Fruit fly (Drosophila melanogaster) whole organism, embryonic: ENCODE measurements around the gene CG4629.

Source experiments
- Bdp1 ChIP-seq: fragments of 200-800 bp; sonication (Bioruptor generic); optimal IDR thresholded peaks from 3 replicates; lab custom pipeline; 2016; ENCODE audit warnings: missing biosample characterization, missing genetic modification characterization
- CG10565 ChIP-seq: fragments of 200-800 bp; sonication (Bioruptor generic); optimal IDR thresholded peaks from 3 replicates; lab custom pipeline; 2016; ENCODE audit warnings: missing biosample characterization, mild to moderate bottlenecking, missing genetic modification characterization
- CG10654 ChIP-seq: fragments of 200-800 bp; sonication (Bioruptor generic); optimal IDR thresholded peaks from 2 replicates; lab custom pipeline; 2016; ENCODE audit warnings: missing biosample characterization, missing genetic modification characterization
- CG11398 ChIP-seq: fragments of 200-800 bp; sonication (Bioruptor generic); optimal IDR thresholded peaks from 2 replicates; lab custom pipeline; 2016; ENCODE audit warnings: missing biosample characterization, missing genetic modification characterization
- CG12071 ChIP-seq: fragments of 200-800 bp; sonication (Bioruptor generic); optimal IDR thresholded peaks from 3 replicates; lab custom pipeline; 2018; ENCODE audit warnings: missing biosample characterization, mild to moderate bottlenecking, missing genetic modification characterization
- CG12391 ChIP-seq: fragments of 200-800 bp; sonication (Bioruptor generic); optimal IDR thresholded peaks from 3 replicates; lab custom pipeline; 2018; ENCODE audit warnings: missing biosample characterization, mild to moderate bottlenecking, missing genetic modification characterization, moderate library complexity
- CG12769 ChIP-seq: fragments of 200-800 bp; sonication (Bioruptor generic); optimal IDR thresholded peaks from 2 replicates; lab custom pipeline; 2019; ENCODE audit warnings: missing biosample characterization, mild to moderate bottlenecking, missing genetic modification characterization, moderate library complexity
- CG14014 ChIP-seq: fragments of 200-800 bp; sonication (Bioruptor generic); IDR thresholded peaks from 2 replicates; pipeline ENCODE4 v1.3.6; 2022; ENCODE audit warnings: missing biosample characterization, missing genetic modification characterization
- CG15479 ChIP-seq: fragments of 200-800 bp; sonication (Bioruptor generic); optimal IDR thresholded peaks from 3 replicates; lab custom pipeline; 2019; ENCODE audit warnings: missing biosample characterization, mild to moderate bottlenecking, missing genetic modification characterization, moderate library complexity
- CG17612 ChIP-seq: fragments of 200-800 bp; sonication (Bioruptor generic); IDR thresholded peaks from 2 replicates; pipeline ENCODE4 v1.3.6; 2022; ENCODE audit warnings: missing biosample characterization, missing genetic modification characterization
- CG1792 ChIP-seq: fragments of 200-800 bp; sonication (Bioruptor generic); optimal IDR thresholded peaks from 2 replicates; lab custom pipeline; 2016; ENCODE audit warnings: missing biosample characterization, missing genetic modification characterization
- CG2116 ChIP-seq: fragments of 200-800 bp; sonication (Bioruptor generic); optimal IDR thresholded peaks from 3 replicates; lab custom pipeline; 2018; ENCODE audit warnings: missing biosample characterization, mild to moderate bottlenecking, missing genetic modification characterization
- CG30020 ChIP-seq: fragments of 200-800 bp; optimal IDR thresholded peaks from 2 replicates; lab custom pipeline; 2019; ENCODE audit warnings: missing biosample characterization, mild to moderate bottlenecking, missing genetic modification characterization, moderate library complexity
- CG30403 ChIP-seq: fragments of 200-800 bp; sonication (Bioruptor generic); optimal IDR thresholded peaks from 3 replicates; lab custom pipeline; 2016; ENCODE audit warnings: missing biosample characterization, missing genetic modification characterization
- CG3065 ChIP-seq: fragments of 200-800 bp; sonication (Bioruptor generic); optimal IDR thresholded peaks from 2 replicates; lab custom pipeline; 2016; ENCODE audit warnings: missing biosample characterization, missing genetic modification characterization
- CG31224 ChIP-seq: fragments of 200-800 bp; sonication (Bioruptor generic); IDR thresholded peaks from 2 replicates; pipeline ENCODE4 v1.3.6; 2022; ENCODE audit warnings: missing biosample characterization, missing genetic modification characterization
- CG3847 ChIP-seq: fragments of 200-800 bp; sonication (Bioruptor generic); IDR thresholded peaks from 2 replicates; pipeline ENCODE4 v1.3.6; 2022; ENCODE audit warnings: missing biosample characterization, missing genetic modification characterization
- CG4328 ChIP-seq: fragments of 200-800 bp; sonication (Bioruptor generic); optimal IDR thresholded peaks from 3 replicates; lab custom pipeline; 2017; ENCODE audit warnings: missing biosample characterization, missing genetic modification reagents, missing genetic modification characterization
- CG4854 ChIP-seq: fragments of 200-800 bp; sonication (Bioruptor generic); optimal IDR thresholded peaks from 2 replicates; lab custom pipeline; 2016; ENCODE audit warnings: missing biosample characterization, missing genetic modification characterization, inconsistent platforms
- CTCF ChIP-seq: fragments of 200-800 bp; sonication (Bioruptor generic); optimal IDR thresholded peaks from 2 replicates; lab custom pipeline; 2017; ENCODE audit warnings: missing biosample characterization, mild to moderate bottlenecking, missing genetic modification characterization, moderate library complexity
- D ChIP-seq, 2 experiments: fragments of 200-800 bp in 1 of 2; fragments of >200 bp in 1 of 2; sonication (Bioruptor generic) in 1 of 2; optimal IDR thresholded peaks; 2 replicates in 1 of 2; 3 replicates in 1 of 2; lab custom pipeline; 2017; ENCODE audit warnings: mild to moderate bottlenecking in 1 of 2, missing biosample characterization in 1 of 2, missing genetic modification characterization in 1 of 2, missing genetic modification reagents in 1 of 2
- Dbx ChIP-seq: fragments of 200-800 bp; sonication (Bioruptor generic); IDR thresholded peaks from 3 replicates; pipeline ENCODE4 v1.3.6; 2022; ENCODE audit warnings: missing biosample characterization, missing genetic modification characterization
- E2f1 ChIP-seq: fragments of 200-800 bp; sonication (Bioruptor generic); IDR thresholded peaks from 2 replicates; pipeline ENCODE4 v1.3.6; 2022; ENCODE audit warnings: missing biosample characterization, missing genetic modification characterization
- Lpt ChIP-seq: fragments of >200 bp; optimal IDR thresholded peaks from 2 replicates; lab custom pipeline; 2018; ENCODE audit warnings: missing biosample characterization, missing genetic modification characterization
- Meics ChIP-seq: fragments of 200-800 bp; sonication (Bioruptor generic); optimal IDR thresholded peaks from 2 replicates; lab custom pipeline; 2017; ENCODE audit warnings: missing biosample characterization, mild to moderate bottlenecking, missing genetic modification characterization
- Oli ChIP-seq: fragments of 200-800 bp; sonication (Bioruptor generic); optimal IDR thresholded peaks from 2 replicates; lab custom pipeline; 2018; ENCODE audit warnings: missing biosample characterization, mild to moderate bottlenecking, missing genetic modification characterization, moderate library complexity
- Ptx1 ChIP-seq: fragments of 200-800 bp; sonication (Bioruptor generic); IDR thresholded peaks from 2 replicates; pipeline ENCODE4 v1.3.6; 2022; ENCODE audit warnings: missing biosample characterization, missing genetic modification characterization
- Ravus ChIP-seq: fragments of 200-800 bp; sonication (Bioruptor generic); IDR thresholded peaks from 2 replicates; pipeline ENCODE4 v1.3.6; 2022; ENCODE audit warnings: missing biosample characterization, missing genetic modification characterization
- cg ChIP-seq: fragments of 200-800 bp; sonication (Bioruptor generic); optimal IDR thresholded peaks from 3 replicates; lab custom pipeline; 2019; ENCODE audit warnings: missing biosample characterization, mild to moderate bottlenecking, missing genetic modification characterization, moderate library complexity
- crol ChIP-seq: fragments of 200-800 bp; sonication (Bioruptor generic); IDR thresholded peaks from 2 replicates; pipeline ENCODE4 v1.3.6; 2022; ENCODE audit warnings: missing biosample characterization, missing genetic modification characterization
- dmrt11E ChIP-seq: fragments of 200-800 bp; sonication (Bioruptor generic); optimal IDR thresholded peaks from 3 replicates; lab custom pipeline; 2018; ENCODE audit warnings: missing biosample characterization, mild to moderate bottlenecking, missing genetic modification characterization, moderate library complexity
- eve ChIP-seq, 2 experiments: fragments of >200 bp; optimal IDR thresholded peaks; 2 replicates each; lab custom pipeline; 2017; ENCODE audit warnings: missing biosample characterization in 2 of 2, missing genetic modification characterization in 2 of 2
- ewg ChIP-seq: fragments of 200-800 bp; sonication (Bioruptor generic); optimal IDR thresholded peaks from 3 replicates; lab custom pipeline; 2017; ENCODE audit warnings: mild to moderate bottlenecking, missing biosample characterization, missing genetic modification reagents, missing genetic modification characterization
- gem ChIP-seq: fragments of 200-800 bp; sonication (Bioruptor generic); optimal IDR thresholded peaks from 2 replicates; lab custom pipeline; 2019; ENCODE audit warnings: missing biosample characterization, mild to moderate bottlenecking, missing genetic modification characterization, moderate library complexity
- h ChIP-seq: fragments of >200 bp; optimal IDR thresholded peaks from 2 replicates; lab custom pipeline; 2017
- ind ChIP-seq: fragments of 200-800 bp; sonication (Bioruptor generic); optimal IDR thresholded peaks from 3 replicates; lab custom pipeline; 2016; ENCODE audit warnings: missing biosample characterization, missing genetic modification characterization
- inv ChIP-seq: fragments of 200-800 bp; sonication (Bioruptor generic); IDR thresholded peaks from 2 replicates; pipeline ENCODE4 v1.3.6; 2022; ENCODE audit warnings: missing biosample characterization, missing genetic modification characterization; ENCODE audit not compliant: partially characterized antibody
- lov ChIP-seq, 2 experiments: fragments of 200-800 bp in 1 of 2; fragments of >200 bp in 1 of 2; sonication (Bioruptor generic) in 1 of 2; IDR thresholded peaks in 1 of 2; optimal IDR thresholded peaks in 1 of 2; 2 replicates in 1 of 2; 3 replicates in 1 of 2; pipeline versions ENCODE4 v1.3.6 to Lab custom; 2017 to 2022; ENCODE audit warnings: missing biosample characterization in 1 of 2, missing genetic modification characterization in 1 of 2
- luna ChIP-seq: fragments of 200-800 bp; sonication (Bioruptor generic); optimal IDR thresholded peaks from 2 replicates; lab custom pipeline; 2016; ENCODE audit warnings: missing biosample characterization, missing genetic modification characterization
- otp ChIP-seq: fragments of 200-800 bp; sonication (Bioruptor generic); IDR thresholded peaks from 3 replicates; pipeline ENCODE4, ENCODE4 v1.3.6; 2022; ENCODE audit warnings: missing biosample characterization, missing genetic modification characterization
- sc ChIP-seq, 3 experiments: fragments of >200 bp in 2 of 3; fragments of 200-800 bp in 1 of 3; sonication (Bioruptor generic) in 1 of 3; optimal IDR thresholded peaks; 2 replicates in 2 of 3; 3 replicates in 1 of 3; lab custom pipeline; 2017; ENCODE audit warnings: mild to moderate bottlenecking in 1 of 3, missing biosample characterization in 1 of 3, missing genetic modification characterization in 1 of 3, missing genetic modification reagents in 1 of 3
- schlank ChIP-seq: fragments of 200-800 bp; sonication (Bioruptor generic); optimal IDR thresholded peaks from 2 replicates; lab custom pipeline; 2018; ENCODE audit warnings: missing biosample characterization, mild to moderate bottlenecking, missing genetic modification characterization
- sima ChIP-seq: fragments of 200-800 bp; sonication (Bioruptor generic); optimal IDR thresholded peaks from 2 replicates; lab custom pipeline; 2016; ENCODE audit warnings: missing biosample characterization, missing genetic modification characterization
- so ChIP-seq: fragments of 200-800 bp; sonication (Bioruptor generic); IDR thresholded peaks from 3 replicates; pipeline ENCODE4 v1.3.6; 2022; ENCODE audit warnings: missing biosample characterization, missing genetic modification characterization
- sr ChIP-seq: fragments of 200-800 bp; sonication (Bioruptor generic); IDR thresholded peaks from 3 replicates; pipeline ENCODE4 v1.3.6; 2022; ENCODE audit warnings: missing biosample characterization, missing genetic modification characterization
- toy ChIP-seq: fragments of 200-800 bp; sonication (Bioruptor generic); IDR thresholded peaks from 2 replicates; pipeline ENCODE4 v1.3.6; 2022; ENCODE audit warnings: missing biosample characterization, missing genetic modification characterization
- wor ChIP-seq: fragments of 200-800 bp; sonication (Bioruptor generic); IDR thresholded peaks from 2 replicates; pipeline ENCODE4 v1.3.6; 2022; ENCODE audit warnings: missing biosample characterization, missing genetic modification characterization
- yki ChIP-seq: fragments of >200 bp; optimal IDR thresholded peaks from 3 replicates; lab custom pipeline; 2018
- zfh2 ChIP-seq: fragments of 200-800 bp; sonication (Bioruptor generic); optimal IDR thresholded peaks from 2 replicates; lab custom pipeline; 2016; ENCODE audit warnings: missing biosample characterization, missing genetic modification characterization

The CG4629 gene

DNA sequence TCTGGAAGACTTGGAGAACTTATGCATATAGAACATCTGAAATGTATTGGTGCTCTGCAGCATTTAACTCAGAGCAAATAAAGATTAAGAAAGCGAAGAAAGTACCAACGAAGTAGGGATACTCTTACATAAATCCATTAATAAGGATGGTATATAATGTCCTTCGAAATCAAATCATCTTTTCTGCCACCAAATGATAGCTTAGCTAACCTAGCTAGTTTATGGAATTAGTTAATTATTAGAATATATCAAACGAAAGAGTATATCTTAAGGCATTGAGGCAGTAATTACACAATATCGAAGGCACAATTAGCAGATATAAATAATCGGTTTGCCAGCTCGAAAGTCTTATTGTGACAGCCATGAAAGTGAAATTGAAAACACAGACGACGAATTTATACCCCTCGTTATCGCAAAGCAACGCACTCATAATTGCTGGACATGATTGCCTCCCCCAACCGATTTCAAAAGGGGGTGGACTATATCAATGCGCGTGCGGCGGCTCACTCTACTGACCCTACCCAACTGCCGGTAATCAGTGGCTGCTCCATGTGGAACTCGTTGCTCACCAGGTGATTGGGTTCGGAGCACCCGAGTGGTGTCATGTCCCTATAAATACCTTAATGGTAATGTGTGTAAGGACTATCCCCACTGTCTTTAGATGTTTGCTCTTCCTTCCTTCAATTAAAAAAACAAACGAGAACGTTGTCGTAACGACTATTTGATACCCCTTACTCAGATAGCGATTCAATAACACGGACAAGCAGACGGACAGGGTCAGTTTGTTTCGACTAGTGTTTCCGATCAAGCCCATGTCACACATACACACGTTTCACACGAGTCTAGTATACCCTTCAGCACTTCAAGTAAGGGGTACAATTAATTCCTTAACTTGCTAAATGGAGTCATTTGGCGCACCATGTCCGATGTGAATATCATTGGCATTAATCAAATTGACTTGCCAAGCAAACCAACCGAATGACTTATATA, 42.4 kb upstream of the CG4629 start (continued):
- peak; percentile 16 for TF ChIP-seq schlank
- TF ChIP-seq cg (GFP tag; lab: Kevin White, UChicago), result no peak
- TF ChIP-seq CG30403 (GFP tag; lab: Kevin White, UChicago), result peak; percentile 55
- TF ChIP-seq Meics, result peak; percentile 55
- TF ChIP-seq luna (GFP tag; lab: Kevin White, UChicago), result no peak
- no peak for TF ChIP-seq CG17612 (GFP tag; lab: Robert Waterston, UW)
- TF ChIP-seq h (lab: Kevin White, UChicago), result no peak
- no peak for TF ChIP-seq CG2116 (GFP tag; lab: Kevin White, UChicago)
- 0 out of 2 replicates have a peak, but pooled peaks have one; percentile 23 for TF ChIP-seq CG31224
- no peak for TF ChIP-seq sc (optimal IDR thresholded peaks at IDR 0.05; lab: Kevin White, UChicago)
- peak; percentile 17 for TF ChIP-seq sc (GFP tag; optimal IDR thresholded peaks at IDR 0.05; lab: Kevin White, UChicago)
- no peak for TF ChIP-seq sr (GFP tag; lab: Robert Waterston, UW)
- TF ChIP-seq CG11398 (GFP tag; lab: Kevin White, UChicago), result no peak
- peak; percentile 32 for TF ChIP-seq zfh2 (GFP tag; lab: Kevin White, UChicago)
- TF ChIP-seq toy, result no peak
- TF ChIP-seq CG10565 (GFP tag; lab: Kevin White, UChicago), result no peak
- TF ChIP-seq Dbx (GFP tag; lab: Robert Waterston, UW), result no peak
- peak; percentile 35 for TF ChIP-seq ewg (GFP tag; lab: Kevin White, UChicago)
- TF ChIP-seq Lpt (GFP tag; lab: Kevin White, UChicago), result no peak
- TF ChIP-seq wor, result no peak
- TF ChIP-seq CG3065, result no peak
- no peak for TF ChIP-seq Bdp1 (GFP tag; lab: Kevin White, UChicago)
- no peak for TF ChIP-seq yki
- no peak for TF ChIP-seq D (optimal IDR thresholded peaks at IDR 0.05; lab: Kevin White, UChicago)
- TF ChIP-seq D (GFP tag; optimal IDR thresholded peaks at IDR 0.05; lab: Kevin White, UChicago), result peak; percentile 54
- no peak for TF ChIP-seq lov (optimal IDR thresholded peaks at IDR 0.05; lab: Kevin White, UChicago)
- TF ChIP-seq lov (GFP tag; IDR thresholded peaks at IDR 0.05; lab: Robert Waterston, UW), result no peak
- no peak for TF ChIP-seq eve (GFP tag; optimal IDR thresholded peaks at IDR 0.05; lab: Kevin White, UChicago)
- no peak for TF ChIP-seq CG10654 (GFP tag; lab: Kevin White, UChicago)
- TF ChIP-seq CG3847 (GFP tag; lab: Robert Waterston, UW), result 0 out of 2 replicates have a peak, but pooled peaks have one; percentile 23
- TF ChIP-seq otp (GFP tag; lab: Robert Waterston, UW), result no peak
- no peak for TF ChIP-seq CG1792 (GFP tag; lab: Kevin White, UChicago)
- no peak for TF ChIP-seq CG15479 (GFP tag; lab: Kevin White, UChicago)
- TF ChIP-seq CG12769, result peak; percentile 79
- TF ChIP-seq so (GFP tag; lab: Robert Waterston, UW), result no peak
- TF ChIP-seq CTCF (GFP tag; lab: Kevin White, UChicago), result peak; percentile 16
- 0 out of 2 replicates have a peak, but pooled peaks have one; percentile 40 for TF ChIP-seq CG14014 (GFP tag; lab: Robert Waterston, UW)
- TF ChIP-seq Oli (tag; lab: Kevin White, UChicago), result peak; percentile 68
- TF ChIP-seq sima, result no peak
- TF ChIP-seq CG30020, result no peak
- peak; percentile 24 for TF ChIP-seq CG4854 (GFP tag; lab: Kevin White, UChicago)
- TF ChIP-seq inv (GFP tag; lab: Robert Waterston, UW), result no peak
- no peak; the same call in 1 of the 2 replicates for TF ChIP-seq E2f1 (GFP tag; lab: Robert Waterston, UW)
- peak; percentile 81 for TF ChIP-seq gem (tag; lab: Kevin White, UChicago)
- peak; percentile 70 for TF ChIP-seq CG12391
- no peak for TF ChIP-seq Ravus (GFP tag; lab: Robert Waterston, UW)
- TF ChIP-seq CG12071 (GFP tag; lab: Kevin White, UChicago), result peak; percentile 65
- peak; percentile 59 for TF ChIP-seq Ptx1
- peak; percentile 49 for TF ChIP-seq ind (GFP tag; lab: Kevin White, UChicago)
- no peak for TF ChIP-seq crol (GFP tag; lab: Robert Waterston, UW)
- no peak for TF ChIP-seq CG4328 (GFP tag; lab: Kevin White, UChicago)
- TF ChIP-seq dmrt11E (tag; lab: Kevin White, UChicago), result peak; percentile 47
